Fruit fly (Drosophila melanogaster): ENCODE results near the gene epsilonCOP.
A peak's percentile ranks its signal among the peaks of the same experiment; 100 is the strongest.

epsilonCOP gene

DNA sequence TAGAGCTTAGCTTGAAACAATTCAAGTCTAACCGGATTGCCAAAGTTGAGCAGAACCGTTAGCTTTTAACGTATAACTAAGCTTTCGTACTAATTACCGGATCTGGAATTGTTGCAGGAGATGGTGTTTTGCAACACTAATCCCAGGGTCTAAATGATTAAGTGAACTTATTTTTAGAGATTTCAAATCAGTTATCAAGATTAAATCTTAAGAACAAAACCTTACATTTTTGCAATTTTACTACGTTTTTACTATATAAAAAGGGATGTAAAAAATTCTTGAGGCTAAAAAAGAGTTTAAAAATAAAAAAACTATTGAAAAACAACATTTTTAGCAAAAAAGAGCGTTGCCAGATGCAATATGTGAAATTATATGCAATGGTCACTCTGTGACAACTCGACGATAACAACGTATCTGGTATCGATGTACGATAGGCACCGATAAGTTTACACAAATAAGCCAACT is at the start of gene epsilonCOP, which contains the start of gene KFase (continued):
- TF ChIP-seq ERR (GFP tag; optimal IDR thresholded peaks at IDR 0.05), result peak; percentile 43
- no peak for TF ChIP-seq Lim3 (GFP tag; IDR thresholded peaks at IDR 0.05)
- peak; percentile 59 for TF ChIP-seq zfh2 (GFP tag; optimal IDR thresholded peaks at IDR 0.05)
- TF ChIP-seq Xrp1 (GFP tag; IDR thresholded peaks at IDR 0.05), result peak; percentile 39; the same call in 1 of the 2 replicates
- TF ChIP-seq CG17802 (tag; optimal IDR thresholded peaks at IDR 0.05), result no peak
- no peak for TF ChIP-seq CG14014 (GFP tag; IDR thresholded peaks at IDR 0.05)
- TF ChIP-seq Gug (GFP tag; IDR thresholded peaks at IDR 0.05), result no peak; the same call in 3 of the 4 replicates
- TF ChIP-seq repo (GFP tag; optimal IDR thresholded peaks at IDR 0.05), result no peak
- TF ChIP-seq Dbx (GFP tag; IDR thresholded peaks at IDR 0.05), result 0 out of 3 replicates have a peak, but pooled peaks have one; percentile 12
- TF ChIP-seq Bdp1 (GFP tag; optimal IDR thresholded peaks at IDR 0.05), result peak; percentile 9
- no peak for TF ChIP-seq CG17612 (GFP tag; IDR thresholded peaks at IDR 0.05)
- TF ChIP-seq CG4360 (GFP tag; IDR thresholded peaks at IDR 0.05), result no peak
- TF ChIP-seq pros (GFP tag; optimal IDR thresholded peaks at IDR 0.05), result no peak
- TF ChIP-seq CG1603 (tag; optimal IDR thresholded peaks at IDR 0.05), result peak; percentile 22
- peak; percentile 79 for TF ChIP-seq CG2120 (GFP tag; optimal IDR thresholded peaks at IDR 0.05)
- peak; percentile 17 for TF ChIP-seq CG7271 (tag; optimal IDR thresholded peaks at IDR 0.05)
- TF ChIP-seq scrt (GFP tag; optimal IDR thresholded peaks at IDR 0.05), result peak; percentile 20
- peak; percentile 1 for TF ChIP-seq fd96Cb (tag; optimal IDR thresholded peaks at IDR 0.05)
- peak; percentile 35 for TF ChIP-seq Vsx1 (GFP tag; optimal IDR thresholded peaks at IDR 0.05)
- TF ChIP-seq inv (GFP tag; IDR thresholded peaks at IDR 0.05; ENCODE audit: partially characterized antibody), result peak; percentile 61
- TF ChIP-seq CG2199 (GFP tag; IDR thresholded peaks at IDR 0.05), result no peak
- TF ChIP-seq CG9797 (GFP tag; optimal IDR thresholded peaks at IDR 0.05), result peak; percentile 81
- TF ChIP-seq sna (GFP tag; IDR thresholded peaks at IDR 0.05; ENCODE audit: partially characterized antibody), result peak; percentile 86
- TF ChIP-seq Oaz (GFP tag; IDR thresholded peaks at IDR 0.05), result no peak
- TF ChIP-seq CG34422 (GFP tag; IDR thresholded peaks at IDR 0.05), result 0 out of 3 replicates have a peak, but pooled peaks have one; percentile 28
- peak; percentile 58 for TF ChIP-seq grau (tag; optimal IDR thresholded peaks at IDR 0.05)
- TF ChIP-seq Elba2 (GFP tag; optimal IDR thresholded peaks at IDR 0.05), result peak; percentile 4
- TF ChIP-seq toy (GFP tag; IDR thresholded peaks at IDR 0.05), result no peak
- no peak for TF ChIP-seq ttk (GFP tag; IDR thresholded peaks at IDR 0.05)
- peak; percentile 57 for TF ChIP-seq CG1647 (GFP tag; optimal IDR thresholded peaks at IDR 0.05)
- TF ChIP-seq CG17829 (tag; optimal IDR thresholded peaks at IDR 0.05), result peak; percentile 74
- TF ChIP-seq kah (GFP tag; optimal IDR thresholded peaks at IDR 0.05), result no peak
- peak; percentile 41 for TF ChIP-seq CG6765 (GFP tag; optimal IDR thresholded peaks at IDR 0.05)
- peak; percentile 44 for TF ChIP-seq CG12236 (GFP tag; optimal IDR thresholded peaks at IDR 0.05)
- no peak for TF ChIP-seq CG10321 (GFP tag; IDR thresholded peaks at IDR 0.05)
- TF ChIP-seq CG18764 (GFP tag; optimal IDR thresholded peaks at IDR 0.05), result peak; percentile 20
- no peak for TF ChIP-seq cwo (GFP tag; optimal IDR thresholded peaks at IDR 0.05)
- 0 out of 3 replicates have a peak, but pooled peaks have one; percentile 12 for TF ChIP-seq Aef1 (GFP tag; IDR thresholded peaks at IDR 0.05)
- peak; percentile 56; the same call in 1 of the 2 replicates for TF ChIP-seq CG32532 (GFP tag; IDR thresholded peaks at IDR 0.05)
- peak; percentile 48 for TF ChIP-seq disco-r (GFP tag; optimal IDR thresholded peaks at IDR 0.05)
- peak; percentile 62 for TF ChIP-seq CHES-1-like (GFP tag; optimal IDR thresholded peaks at IDR 0.05)
- TF ChIP-seq CG9609 (GFP tag; optimal IDR thresholded peaks at IDR 0.05), result no peak
- no peak for TF ChIP-seq abd-A (tag; optimal IDR thresholded peaks at IDR 0.05)
- TF ChIP-seq CG31365 (tag; optimal IDR thresholded peaks at IDR 0.05), result no peak
- no peak for TF ChIP-seq Dfd (GFP tag; optimal IDR thresholded peaks at IDR 0.05)
- peak; percentile 40 for TF ChIP-seq CG1792 (GFP tag; optimal IDR thresholded peaks at IDR 0.05)
- peak; percentile 38 for TF ChIP-seq CG8944 (GFP tag; optimal IDR thresholded peaks at IDR 0.05)
- peak; percentile 59 for TF ChIP-seq CG13424 (tag; optimal IDR thresholded peaks at IDR 0.05)
- TF ChIP-seq CG10543 (GFP tag; optimal IDR thresholded peaks at IDR 0.05), result peak; percentile 59
- peak; percentile 74 for TF ChIP-seq Fer1 (GFP tag; optimal IDR thresholded peaks at IDR 0.05)
- peak in 1 of 3 experiments; percentile 38 for TF ChIP-seq lola (GFP tag; optimal IDR thresholded peaks at IDR 0.05)

Data from whole organism, embryonic.